Worm (Caenorhabditis elegans) whole organism, L4/young adult: ENCODE data around the gene srx-133.

ENCODE experiments used
- W03F9.2 ChIP-seq: fragments of 150-350 bp; optimal IDR thresholded peaks from 2 replicates; lab custom pipeline; 2014; ENCODE audit warnings: missing biosample characterization, missing genetic modification characterization
- dao-5 ChIP-seq: sonication (generic microtip); optimal IDR thresholded peaks from 2 replicates; lab custom pipeline; 2016; ENCODE audit warnings: missing genotype, missing genetic modification characterization, moderate library complexity, missing compliant biosample characterization
- him-1 ChIP-seq: sonication (generic microtip); optimal IDR thresholded peaks from 2 replicates; lab custom pipeline; 2016; ENCODE audit warnings: missing genotype, missing genetic modification reagents, missing genetic modification characterization, missing compliant biosample characterization

- TF ChIP-seq him-1 (tag; lab: Kevin White, UChicago) (no peak), dao-5 (tag; lab: Kevin White, UChicago) (no peak), W03F9.2 (tag; lab: Kevin White, UChicago) (peak; percentile 12)
These were observed 43.0 kb downstream of the srx-133 start for ce11 chrV:13891489-13891888.
